Worm (Caenorhabditis elegans): ENCODE measurements around the gene F39F10.2.
A peak's percentile ranks its signal among the peaks of the same experiment; 100 is the strongest.

The F39F10.2 gene

ce11 chrX:16930333-16930621, 35.6 kb downstream of the F39F10.2 start:
- no peak for TF ChIP-seq F13C5.2 (tag; optimal IDR thresholded peaks at IDR 0.05)
- TF ChIP-seq ceh-36 (tag; optimal IDR thresholded peaks at IDR 0.05) = no peak
- no peak for TF ChIP-seq B0310.2 (tag; optimal IDR thresholded peaks at IDR 0.05)
- TF ChIP-seq aly-1 (tag; optimal IDR thresholded peaks at IDR 0.05) = no peak
- no peak for TF ChIP-seq hmbx-1 (tag; optimal IDR thresholded peaks at IDR 0.05)
- no peak for TF ChIP-seq tbx-37 (GFP tag; conservative IDR thresholded peaks at IDR 0.05)

ce11 chrX:16930663-16931097, 36.0 kb downstream of the F39F10.2 start:
- peak; percentile 21 for TF ChIP-seq hnd-1 (tag; optimal IDR thresholded peaks at IDR 0.05)
- TF ChIP-seq hmbx-1 (tag; optimal IDR thresholded peaks at IDR 0.05) = no peak
- 0 out of 2 replicates have a peak, but pooled peaks have one; percentile 16 for TF ChIP-seq flt-1 (GFP tag; IDR thresholded peaks at IDR 0.05)
- no peak for TF ChIP-seq tbx-11 (GFP tag; IDR thresholded peaks at IDR 0.05)

ce11 chrX:16931255-16932023, 36.8 kb downstream of the F39F10.2 start:
- TF ChIP-seq scrt-1 (GFP tag; IDR thresholded peaks at IDR 0.05) = 0 out of 2 replicates have a peak, but pooled peaks have one; percentile 48
- peak; percentile 61 for TF ChIP-seq sea-1 (GFP tag; conservative IDR thresholded peaks at IDR 0.05)
- TF ChIP-seq aly-1 (tag; optimal IDR thresholded peaks at IDR 0.05) = no peak
- TF ChIP-seq tbx-11 (GFP tag; IDR thresholded peaks at IDR 0.05) = peak; percentile 25; the same call in 1 of the 2 replicates
- peak; percentile 92 for TF ChIP-seq ama-1 (optimal IDR thresholded peaks at IDR 0.05)

ce11 chrX:16932339-16932738, 37.7 kb downstream of the F39F10.2 start:
- TF ChIP-seq sea-1 (GFP tag; conservative IDR thresholded peaks at IDR 0.05) = peak; percentile 62
- 0 out of 2 replicates have a peak, but pooled peaks have one; percentile 52 for TF ChIP-seq scrt-1 (GFP tag; IDR thresholded peaks at IDR 0.05)
- TF ChIP-seq tbx-37 (GFP tag; conservative IDR thresholded peaks at IDR 0.05) = peak; percentile 55

- peak; percentile 60 for TF ChIP-seq pes-1 (GFP tag; IDR thresholded peaks at IDR 0.05)
- 0 out of 2 replicates have a peak, but pooled peaks have one; percentile 6 for TF ChIP-seq tbx-37 (GFP tag; conservative IDR thresholded peaks at IDR 0.05)
These were observed 39.9 kb downstream of the F39F10.2 start for ce11 chrX:16934529-16934928.

- TF ChIP-seq tbx-37 (GFP tag; conservative IDR thresholded peaks at IDR 0.05) (0 out of 2 replicates have a peak, but pooled peaks have one; percentile 7), pes-1 (GFP tag; IDR thresholded peaks at IDR 0.05) (peak; percentile 55; the same call in 1 of the 2 replicates), flt-1 (GFP tag; IDR thresholded peaks at IDR 0.05) (peak; percentile 21; the same call in 1 of the 2 replicates)
These were observed 43.2 kb downstream of the F39F10.2 start for ce11 chrX:16937925-16938324.

ce11 chrX:16942316-16942715, 47.6 kb downstream of the F39F10.2 start:
- TF ChIP-seq pes-1 (GFP tag; IDR thresholded peaks at IDR 0.05) (peak; percentile 4; the same call in 1 of the 2 replicates), hmbx-1 (tag; optimal IDR thresholded peaks at IDR 0.05) (no peak)

- TF ChIP-seq B0310.2 (tag; optimal IDR thresholded peaks at IDR 0.05) = peak; percentile 17
- TF ChIP-seq hmbx-1 (tag; optimal IDR thresholded peaks at IDR 0.05) = peak; percentile 43
- TF ChIP-seq sea-1 (GFP tag; conservative IDR thresholded peaks at IDR 0.05) = 0 out of 2 replicates have a peak, but pooled peaks have one; percentile 23
- TF ChIP-seq ceh-13 (GFP tag; optimal IDR thresholded peaks at IDR 0.05) = no peak
- no peak for TF ChIP-seq hmg-4 (GFP tag; optimal IDR thresholded peaks at IDR 0.05)
- TF ChIP-seq pes-1 (GFP tag; IDR thresholded peaks at IDR 0.05) = peak; percentile 74
- peak; percentile 17 for TF ChIP-seq hnd-1 (tag; optimal IDR thresholded peaks at IDR 0.05)
These were observed 49.5 kb downstream of the F39F10.2 start for ce11 chrX:16943934-16944914.
